Fruit fly (Drosophila melanogaster) whole organism, pupa: Measurements from ENCODE around the gene Cpr67Fa1.

Source experiments
- CG10348 ChIP-seq: fragments of 200-800 bp; sonication (Bioruptor generic); IDR thresholded peaks from 2 replicates; pipeline ENCODE4 v1.3.6; 2022; ENCODE audit warnings: missing biosample characterization, missing genetic modification characterization
- CG12605 ChIP-seq: fragments of 200-800 bp; sonication (Bioruptor generic); IDR thresholded peaks from 2 replicates; pipeline ENCODE4 v1.3.6; 2022; ENCODE audit warnings: missing biosample characterization, missing genetic modification characterization
- CG13204 ChIP-seq: fragments of 200-800 bp; sonication (Bioruptor generic); optimal IDR thresholded peaks from 2 replicates; lab custom pipeline; 2018; ENCODE audit warnings: missing biosample characterization, mild to moderate bottlenecking, missing genetic modification characterization, moderate library complexity
- CG14655 ChIP-seq: fragments of 200-800 bp; sonication (Bioruptor generic); optimal IDR thresholded peaks from 3 replicates; lab custom pipeline; 2017; ENCODE audit warnings: mild to moderate bottlenecking, missing biosample characterization, missing genetic modification reagents, missing genetic modification characterization
- CG15710 ChIP-seq: fragments of 200-800 bp; sonication (Bioruptor generic); optimal IDR thresholded peaks from 2 replicates; lab custom pipeline; 2018; ENCODE audit warnings: missing biosample characterization, mild to moderate bottlenecking, missing genetic modification characterization, moderate library complexity
- CG17806 ChIP-seq: fragments of 200-800 bp; sonication (Bioruptor generic); optimal IDR thresholded peaks from 2 replicates; lab custom pipeline; 2018; ENCODE audit warnings: missing biosample characterization, mild to moderate bottlenecking, missing genetic modification characterization, moderate library complexity
- CG32121 ChIP-seq: fragments of 200-800 bp; sonication (Bioruptor generic); IDR thresholded peaks from 2 replicates; pipeline ENCODE4 v1.3.6; 2022; ENCODE audit warnings: missing biosample characterization, missing genetic modification characterization
- CG34367 ChIP-seq: fragments of 200-800 bp; sonication (Bioruptor generic); optimal IDR thresholded peaks from 2 replicates; lab custom pipeline; 2018; ENCODE audit warnings: missing biosample characterization, mild to moderate bottlenecking, missing genetic modification characterization
- CG4496 ChIP-seq: fragments of 200-800 bp; sonication (Bioruptor generic); IDR thresholded peaks from 3 replicates; pipeline ENCODE4 v1.3.6; 2022; ENCODE audit warnings: missing biosample characterization, missing genetic modification characterization
- CG8159 ChIP-seq: fragments of 200-800 bp; sonication (Bioruptor generic); optimal IDR thresholded peaks from 3 replicates; lab custom pipeline; 2018; ENCODE audit warnings: missing biosample characterization, mild to moderate bottlenecking, missing genetic modification characterization, moderate library complexity
- CG8301 ChIP-seq: fragments of 200-800 bp; sonication (Bioruptor generic); optimal IDR thresholded peaks from 2 replicates; lab custom pipeline; 2018; ENCODE audit warnings: missing biosample characterization, mild to moderate bottlenecking, missing genetic modification characterization
- CG9948 ChIP-seq: fragments of 200-800 bp; sonication (Bioruptor generic); optimal IDR thresholded peaks from 2 replicates; lab custom pipeline; 2018; ENCODE audit warnings: missing biosample characterization, mild to moderate bottlenecking, missing genetic modification characterization, moderate library complexity
- D1 ChIP-seq: fragments of 200-800 bp; sonication (Bioruptor generic); optimal IDR thresholded peaks from 2 replicates; lab custom pipeline; 2018; ENCODE audit warnings: missing biosample characterization, mild to moderate bottlenecking, missing genetic modification characterization, moderate library complexity
- EcR ChIP-seq: fragments of 200-800 bp; sonication (Bioruptor generic); optimal IDR thresholded peaks from 3 replicates; lab custom pipeline; 2019; ENCODE audit warnings: missing biosample characterization, missing genetic modification characterization, mild to moderate bottlenecking, moderate library complexity, missing genetic modification reagents
- Ets98B ChIP-seq: fragments of 200-800 bp; sonication (Bioruptor generic); IDR thresholded peaks from 2 replicates; pipeline ENCODE4 v1.3.6; 2022; ENCODE audit warnings: missing biosample characterization, missing genetic modification characterization
- Pif1A ChIP-seq: fragments of 200-800 bp; sonication (Bioruptor generic); optimal IDR thresholded peaks from 3 replicates; lab custom pipeline; 2016; ENCODE audit warnings: missing biosample characterization, missing genetic modification characterization
- Pif1B ChIP-seq: fragments of 200-800 bp; sonication (Bioruptor generic); optimal IDR thresholded peaks from 3 replicates; lab custom pipeline; 2016; ENCODE audit warnings: missing biosample characterization, missing genetic modification characterization
- Snoo ChIP-seq: fragments of 200-800 bp; sonication (Bioruptor generic); optimal IDR thresholded peaks from 3 replicates; lab custom pipeline; 2017; ENCODE audit warnings: missing biosample characterization, mild to moderate bottlenecking, missing genetic modification characterization, inconsistent platforms
- fd96Ca ChIP-seq: fragments of 200-800 bp; sonication (Bioruptor generic); IDR thresholded peaks from 3 replicates; pipeline ENCODE4 v1.3.6; 2022; ENCODE audit warnings: missing biosample characterization, missing genetic modification characterization
- gl ChIP-seq: fragments of 200-800 bp; sonication (Bioruptor generic); optimal IDR thresholded peaks from 2 replicates; lab custom pipeline; 2018; ENCODE audit warnings: missing biosample characterization, mild to moderate bottlenecking, missing genetic modification characterization
- rn ChIP-seq: fragments of 200-800 bp; sonication (Bioruptor generic); IDR thresholded peaks from 2 replicates; pipeline ENCODE4 v1.3.6; 2022; ENCODE audit warnings: missing biosample characterization, missing genetic modification characterization

Gene Cpr67Fa1

dm6 chr3L:10854026-10854425 lies 35.8 kb upstream of the Cpr67Fa1 start:
- TF ChIP-seq fd96Ca (GFP tag; lab: Robert Waterston, UW): peak; percentile 71
- TF ChIP-seq EcR (GFP tag; lab: Kevin White, UChicago): no peak
- TF ChIP-seq gl (tag; lab: Kevin White, UChicago): no peak
- TF ChIP-seq CG8301 (tag; lab: Kevin White, UChicago): no peak
- peak; percentile 42; the same call in 1 of the 2 replicates for TF ChIP-seq rn (GFP tag; lab: Robert Waterston, UW)
- TF ChIP-seq Ets98B (GFP tag; lab: Robert Waterston, UW): peak; percentile 37
- peak; percentile 60 for TF ChIP-seq CG13204
- TF ChIP-seq CG14655 (GFP tag; lab: Kevin White, UChicago): no peak
- TF ChIP-seq Snoo (tag; lab: Kevin White, UChicago): no peak
- peak; percentile 52; the same call in 1 of the 2 replicates for TF ChIP-seq CG32121 (GFP tag; lab: Robert Waterston, UW)
- TF ChIP-seq CG9948 (tag; lab: Kevin White, UChicago): no peak
- no peak for TF ChIP-seq CG10348 (GFP tag; lab: Robert Waterston, UW)
- TF ChIP-seq CG34367: no peak
- TF ChIP-seq CG4496 (GFP tag; lab: Robert Waterston, UW): peak; percentile 55; the same call in 2 of the 3 replicates
- TF ChIP-seq CG12605 (GFP tag; lab: Robert Waterston, UW): peak; percentile 50

- peak; percentile 77 for TF ChIP-seq D1 (tag; lab: Kevin White, UChicago)
- TF ChIP-seq Snoo (tag; lab: Kevin White, UChicago): peak; percentile 92
- TF ChIP-seq EcR (GFP tag; lab: Kevin White, UChicago): no peak
- TF ChIP-seq fd96Ca (GFP tag; lab: Robert Waterston, UW): peak; percentile 23; the same call in 2 of the 3 replicates
- peak; percentile 76 for TF ChIP-seq CG17806 (tag; lab: Kevin White, UChicago)
- peak; percentile 26; the same call in 1 of the 2 replicates for TF ChIP-seq Ets98B (GFP tag; lab: Robert Waterston, UW)
- no peak; the same call in 2 of the 3 replicates for TF ChIP-seq CG4496 (GFP tag; lab: Robert Waterston, UW)
- 0 out of 2 replicates have a peak, but pooled peaks have one; percentile 55 for TF ChIP-seq rn (GFP tag; lab: Robert Waterston, UW)
- TF ChIP-seq Pif1A (GFP tag; lab: Kevin White, UChicago): peak; percentile 87
- TF ChIP-seq CG13204: no peak
- TF ChIP-seq CG32121 (GFP tag; lab: Robert Waterston, UW): no peak; the same call in 1 of the 2 replicates
- peak; percentile 94 for TF ChIP-seq CG14655 (GFP tag; lab: Kevin White, UChicago)
- TF ChIP-seq CG10348 (GFP tag; lab: Robert Waterston, UW): no peak
- peak; percentile 85 for TF ChIP-seq CG15710
- TF ChIP-seq Pif1B (GFP tag; lab: Kevin White, UChicago): peak; percentile 74
- peak; percentile 87 for TF ChIP-seq CG8301 (tag; lab: Kevin White, UChicago)
- peak; percentile 68 for TF ChIP-seq gl (tag; lab: Kevin White, UChicago)
- TF ChIP-seq CG34367: peak; percentile 80
- TF ChIP-seq CG9948 (tag; lab: Kevin White, UChicago): peak; percentile 93
- 0 out of 2 replicates have a peak, but pooled peaks have one; percentile 19 for TF ChIP-seq CG12605 (GFP tag; lab: Robert Waterston, UW)
- peak; percentile 93 for TF ChIP-seq CG8159 (tag; lab: Kevin White, UChicago)
These were observed 34.9 kb upstream of the Cpr67Fa1 start for dm6 chr3L:10854801-10855418.

- TF ChIP-seq CG17806 (tag; lab: Kevin White, UChicago) (peak; percentile 91), CG15710 (peak; percentile 96), CG10348 (GFP tag; lab: Robert Waterston, UW) (peak; percentile 80), CG8159 (tag; lab: Kevin White, UChicago) (peak; percentile 96), Pif1B (GFP tag; lab: Kevin White, UChicago) (peak; percentile 79), CG8301 (tag; lab: Kevin White, UChicago) (peak; percentile 84), Pif1A (GFP tag; lab: Kevin White, UChicago) (peak; percentile 65), rn (GFP tag; lab: Robert Waterston, UW) (peak; percentile 64; the same call in 1 of the 2 replicates), fd96Ca (GFP tag; lab: Robert Waterston, UW) (peak; percentile 81), Snoo (tag; lab: Kevin White, UChicago) (peak; percentile 91), D1 (tag; lab: Kevin White, UChicago) (peak; percentile 87), CG12605 (GFP tag; lab: Robert Waterston, UW) (peak; percentile 69), gl (tag; lab: Kevin White, UChicago) (peak; percentile 57), CG34367 (peak; percentile 82), CG13204 (peak; percentile 93), Ets98B (GFP tag; lab: Robert Waterston, UW) (peak; percentile 81), CG4496 (GFP tag; lab: Robert Waterston, UW) (peak; percentile 79), CG32121 (GFP tag; lab: Robert Waterston, UW) (peak; percentile 91), EcR (GFP tag; lab: Kevin White, UChicago) (no peak), CG9948 (tag; lab: Kevin White, UChicago) (peak; percentile 94), CG14655 (GFP tag; lab: Kevin White, UChicago) (peak; percentile 96)
These were observed 34.2 kb upstream of the Cpr67Fa1 start for dm6 chr3L:10855419-10856213.

DNA sequence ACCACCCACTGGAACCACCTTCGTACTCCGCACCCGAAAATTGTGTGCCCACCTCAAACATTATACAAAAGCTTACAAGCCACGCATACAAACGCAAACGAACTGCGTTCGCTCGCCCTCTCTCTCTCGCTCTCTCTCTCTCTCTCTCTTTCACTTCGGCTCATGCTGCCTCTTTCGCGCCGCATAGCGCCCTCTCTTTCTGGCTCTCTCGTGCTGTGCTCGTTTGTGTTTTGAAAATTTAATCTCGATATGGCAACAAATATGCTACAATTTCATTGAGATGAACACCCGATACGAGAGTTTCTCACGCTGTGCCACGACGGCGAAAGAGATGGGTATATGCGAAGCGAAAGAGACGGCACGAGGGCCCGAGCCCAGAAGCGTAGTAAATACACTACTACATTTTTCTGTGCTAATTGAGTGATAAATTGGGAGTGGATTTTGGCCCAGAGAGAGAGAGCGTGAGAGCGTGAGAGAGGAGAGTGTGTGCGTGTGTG lies 33.2 kb upstream of the Cpr67Fa1 start:
- TF ChIP-seq CG34367: no peak
- no peak for TF ChIP-seq CG10348 (GFP tag; lab: Robert Waterston, UW)
- TF ChIP-seq CG32121 (GFP tag; lab: Robert Waterston, UW): peak; percentile 70; the same call in 1 of the 2 replicates
- TF ChIP-seq rn (GFP tag; lab: Robert Waterston, UW): no peak
- TF ChIP-seq CG8301 (tag; lab: Kevin White, UChicago): no peak
- TF ChIP-seq EcR (GFP tag; lab: Kevin White, UChicago): peak; percentile 84
- TF ChIP-seq CG14655 (GFP tag; lab: Kevin White, UChicago): peak; percentile 15
- TF ChIP-seq CG8159 (tag; lab: Kevin White, UChicago): peak; percentile 10
- TF ChIP-seq D1 (tag; lab: Kevin White, UChicago): no peak
- TF ChIP-seq Ets98B (GFP tag; lab: Robert Waterston, UW): peak; percentile 73
- no peak; the same call in 1 of the 2 replicates for TF ChIP-seq CG12605 (GFP tag; lab: Robert Waterston, UW)
- peak; percentile 76 for TF ChIP-seq CG4496 (GFP tag; lab: Robert Waterston, UW)
- TF ChIP-seq gl (tag; lab: Kevin White, UChicago): peak; percentile 21
- TF ChIP-seq CG15710: peak; percentile 10
- TF ChIP-seq Pif1A (GFP tag; lab: Kevin White, UChicago): no peak
- TF ChIP-seq fd96Ca (GFP tag; lab: Robert Waterston, UW): peak; percentile 75
- peak; percentile 65 for TF ChIP-seq Pif1B (GFP tag; lab: Kevin White, UChicago)
- TF ChIP-seq Snoo (tag; lab: Kevin White, UChicago): peak; percentile 16
- TF ChIP-seq CG13204: peak; percentile 36
- TF ChIP-seq CG17806 (tag; lab: Kevin White, UChicago): peak; percentile 17
- TF ChIP-seq CG9948 (tag; lab: Kevin White, UChicago): no peak
